Fruit fly (Drosophila melanogaster): ENCODE results near the gene spir.

- TF ChIP-seq cnc (optimal IDR thresholded peaks at IDR 0.05) (no peak), Mnt (GFP tag; optimal IDR thresholded peaks at IDR 0.05) (no peak), pad (GFP tag; optimal IDR thresholded peaks at IDR 0.05) (no peak), bab1 (GFP tag; optimal IDR thresholded peaks at IDR 0.05) (no peak), CG33017 (tag; optimal IDR thresholded peaks at IDR 0.05) (no peak)
These were observed 14.4 kb downstream of the spir start for dm6 chr2L:20325383-20325782.
